Worm (Caenorhabditis elegans): ENCODE results near the gene T26C5.5.
A peak's percentile ranks its signal among the peaks of the same experiment; 100 is the strongest.

Gene T26C5.5

DNA sequence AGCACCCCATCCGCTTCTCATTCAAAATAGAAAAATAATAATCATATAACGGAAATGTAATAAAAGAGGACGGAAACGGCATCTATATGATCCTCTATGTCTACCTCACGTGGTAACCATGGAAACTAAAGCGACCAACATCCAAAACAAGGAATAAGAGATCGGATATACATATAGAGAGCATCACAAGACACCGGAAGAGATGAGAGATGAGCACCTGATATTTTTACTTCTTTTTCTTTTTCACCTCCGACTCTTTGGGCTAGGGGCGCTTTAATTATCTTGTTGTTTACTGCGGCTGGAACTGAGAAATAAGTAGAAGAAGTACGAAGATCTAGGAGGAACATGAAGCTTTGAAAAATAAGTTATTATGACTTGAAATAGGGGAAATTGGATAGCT is 17.2 kb upstream of the T26C5.5 start:
- peak; percentile 3 for TF ChIP-seq rnt-1 (tag; optimal IDR thresholded peaks at IDR 0.05)
- no peak for TF ChIP-seq ceh-88 (GFP tag; IDR thresholded peaks at IDR 0.05)
- no peak for TF ChIP-seq unc-98 (GFP tag; IDR thresholded peaks at IDR 0.05)
- TF ChIP-seq fkh-10 (GFP tag; optimal IDR thresholded peaks at IDR 0.05) = peak; percentile 28
- TF ChIP-seq lsy-2 (tag; optimal IDR thresholded peaks at IDR 0.05) = peak in 1 of 2 experiments; percentile 8
- no peak for TF ChIP-seq alr-1 (tag; optimal IDR thresholded peaks at IDR 0.05; ENCODE audit: borderline replicate concordance)
- TF ChIP-seq ama-1 (optimal IDR thresholded peaks at IDR 0.05) = no peak
- TF ChIP-seq nhr-20 (tag; optimal IDR thresholded peaks at IDR 0.05) = peak; percentile 15
- TF ChIP-seq lin-15B (tag; optimal IDR thresholded peaks at IDR 0.05) = no peak
- no peak for TF ChIP-seq C16A3.4 (tag; optimal IDR thresholded peaks at IDR 0.05)
- TF ChIP-seq lin-35 (GFP tag; optimal IDR thresholded peaks at IDR 0.05) = no peak
- peak; percentile 56 for TF ChIP-seq lin-14 (GFP tag; optimal IDR thresholded peaks at IDR 0.05)
- TF ChIP-seq elt-2 (tag; optimal IDR thresholded peaks at IDR 0.05) = no peak
- no peak for TF ChIP-seq egl-27 (tag; optimal IDR thresholded peaks at IDR 0.05)
- peak; percentile 27 for TF ChIP-seq lir-3 (tag; optimal IDR thresholded peaks at IDR 0.05; ENCODE audit: poor library complexity)
- no peak for TF ChIP-seq tlp-1 (tag; optimal IDR thresholded peaks at IDR 0.05)
- no peak for TF ChIP-seq nhr-76 (tag; optimal IDR thresholded peaks at IDR 0.05)
- TF ChIP-seq dsc-1 (tag; optimal IDR thresholded peaks at IDR 0.05) = peak; percentile 71
- peak; percentile 66 for TF ChIP-seq pax-3 (tag; optimal IDR thresholded peaks at IDR 0.05)
- no peak for TF ChIP-seq nhr-77 (tag; optimal IDR thresholded peaks at IDR 0.05)
- peak; percentile 88 for TF ChIP-seq egl-13 (tag; optimal IDR thresholded peaks at IDR 0.05)
- no peak for TF ChIP-seq ceh-63 (GFP tag; optimal IDR thresholded peaks at IDR 0.05)
- TF ChIP-seq nhr-47 (tag; optimal IDR thresholded peaks at IDR 0.05) = peak; percentile 77
- TF ChIP-seq nhr-12 (tag; optimal IDR thresholded peaks at IDR 0.05) = no peak
- TF ChIP-seq snpc-4 (tag; optimal IDR thresholded peaks at IDR 0.05) = no peak
- peak; percentile 75 for TF ChIP-seq nhr-71 (tag; optimal IDR thresholded peaks at IDR 0.05)
- TF ChIP-seq hpl-2 (GFP tag; optimal IDR thresholded peaks at IDR 0.05) = no peak
- TF ChIP-seq swsn-7 (tag; optimal IDR thresholded peaks at IDR 0.05) = peak; percentile 48
- TF ChIP-seq blmp-1 (tag; optimal IDR thresholded peaks at IDR 0.05) = no peak
- no peak for TF ChIP-seq unc-86 (tag; optimal IDR thresholded peaks at IDR 0.05)
- TF ChIP-seq ceh-8 (GFP tag; optimal IDR thresholded peaks at IDR 0.05) = peak; percentile 51
- no peak for TF ChIP-seq dpl-1 (GFP tag; optimal IDR thresholded peaks at IDR 0.05)
- peak; percentile 96 for TF ChIP-seq fkh-8 (tag; optimal IDR thresholded peaks at IDR 0.05)
- TF ChIP-seq pag-3 (tag; optimal IDR thresholded peaks at IDR 0.05; ENCODE audit: borderline replicate concordance, insufficient read depth) = no peak
- TF ChIP-seq lin-13 (GFP tag; optimal IDR thresholded peaks at IDR 0.05) = no peak
- peak; percentile 3 for TF ChIP-seq snu-23 (GFP tag; optimal IDR thresholded peaks at IDR 0.05)
- peak; percentile 21 for TF ChIP-seq irx-1 (tag; optimal IDR thresholded peaks at IDR 0.05)
- no peak for TF ChIP-seq efl-1 (optimal IDR thresholded peaks at IDR 0.05)
- TF ChIP-seq efl-1 (GFP tag; optimal IDR thresholded peaks at IDR 0.05 in 1 of 2) = peak in 1 of 2 experiments; percentile 63
- peak; percentile 7 for TF ChIP-seq mep-1 (tag; optimal IDR thresholded peaks at IDR 0.05)
- TF ChIP-seq efl-3 (GFP tag; optimal IDR thresholded peaks at IDR 0.05) = no peak
- no peak for TF ChIP-seq hlh-17 (GFP tag; optimal IDR thresholded peaks at IDR 0.05; ENCODE audit: borderline replicate concordance)
- no peak for TF ChIP-seq unc-30 (tag; optimal IDR thresholded peaks at IDR 0.05)

DNA sequence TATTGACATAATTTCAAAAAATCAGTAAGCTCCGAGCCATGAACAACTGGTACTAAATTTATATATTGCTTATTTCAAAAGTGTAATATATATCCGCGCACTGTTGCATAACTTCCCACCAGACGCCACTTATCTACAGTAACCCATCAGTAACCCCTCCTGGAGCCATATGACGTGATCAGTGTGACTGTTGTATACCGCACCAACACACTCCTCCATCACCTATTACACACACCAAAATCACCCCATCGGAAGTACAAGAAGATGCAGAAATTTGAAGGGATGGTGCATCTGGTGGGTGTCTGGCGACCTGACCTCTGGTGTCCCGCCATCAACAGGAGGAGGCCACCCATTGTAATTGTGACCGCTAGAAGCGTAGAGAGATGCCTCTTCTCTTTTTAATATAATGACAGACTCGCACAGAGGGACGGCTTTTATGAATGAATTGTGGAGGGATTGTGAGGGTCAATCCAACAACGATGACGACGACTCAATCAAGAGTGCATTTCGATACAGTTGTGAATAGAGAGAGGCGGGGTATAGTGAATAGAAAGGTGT is 16.4 kb upstream of the T26C5.5 start:
- no peak for TF ChIP-seq mep-1 (tag; optimal IDR thresholded peaks at IDR 0.05)
- TF ChIP-seq grh-1 (GFP tag; IDR thresholded peaks at IDR 0.05) = no peak
- TF ChIP-seq nhr-28 (tag; optimal IDR thresholded peaks at IDR 0.05) = no peak
- TF ChIP-seq pqm-1 (tag; optimal IDR thresholded peaks at IDR 0.05) = no peak
- TF ChIP-seq egl-13 (tag; optimal IDR thresholded peaks at IDR 0.05) = no peak
- no peak for TF ChIP-seq blmp-1 (tag; optimal IDR thresholded peaks at IDR 0.05)
- no peak for TF ChIP-seq ceh-88 (GFP tag; IDR thresholded peaks at IDR 0.05)
- no peak for TF ChIP-seq ceh-63 (GFP tag; optimal IDR thresholded peaks at IDR 0.05)
- TF ChIP-seq nhr-47 (tag; optimal IDR thresholded peaks at IDR 0.05) = no peak
- no peak for TF ChIP-seq zip-4 (GFP tag; optimal IDR thresholded peaks at IDR 0.05)
- TF ChIP-seq vab-15 (tag; optimal IDR thresholded peaks at IDR 0.05) = no peak
- TF ChIP-seq fkh-10 (GFP tag; optimal IDR thresholded peaks at IDR 0.05) = no peak
- no peak for TF ChIP-seq C04F5.9 (tag; optimal IDR thresholded peaks at IDR 0.05)
- TF ChIP-seq ces-1 (GFP tag; optimal IDR thresholded peaks at IDR 0.05) = no peak
- TF ChIP-seq pax-3 (tag; optimal IDR thresholded peaks at IDR 0.05) = no peak
- TF ChIP-seq skn-1 (tag; optimal IDR thresholded peaks at IDR 0.05) = no peak
- no peak for TF ChIP-seq fkh-4 (tag; optimal IDR thresholded peaks at IDR 0.05; ENCODE audit: borderline replicate concordance)
- no peak for TF ChIP-seq sptf-1 (tag; optimal IDR thresholded peaks at IDR 0.05)

Data from whole organism, L1 larva.